Fruit fly (Drosophila melanogaster) S2 (cell line): ENCODE data around the gene Cyp12e1.

Experiments used
- CG8478 ChIP-seq: fragments of >200 bp; optimal IDR thresholded peaks from 2 replicates; lab custom pipeline; 2018
- CTCF ChIP-seq, 2 experiments: fragments of >200 bp; optimal IDR thresholded peaks; 2 replicates each; lab custom pipeline; 2018

dm6 chr3R:10390914-10391377 lies 43.6 kb upstream of the Cyp12e1 start:
- TF ChIP-seq CTCF (optimal IDR thresholded peaks at IDR 0.05; lab: Kevin White, UChicago) (no peak), CG8478 (lab: Kevin White, UChicago) (no peak)
